Fruit fly (Drosophila melanogaster) whole organism, larva: ENCODE results near the gene CG15879.

ENCODE experiments used
- noc ChIP-seq: fragments of 200-800 bp; sonication (Bioruptor generic); optimal IDR thresholded peaks from 3 replicates; lab custom pipeline; 2019; ENCODE audit warnings: missing biosample characterization, mild to moderate bottlenecking, missing genetic modification characterization, moderate library complexity

The CG15879 gene

DNA sequence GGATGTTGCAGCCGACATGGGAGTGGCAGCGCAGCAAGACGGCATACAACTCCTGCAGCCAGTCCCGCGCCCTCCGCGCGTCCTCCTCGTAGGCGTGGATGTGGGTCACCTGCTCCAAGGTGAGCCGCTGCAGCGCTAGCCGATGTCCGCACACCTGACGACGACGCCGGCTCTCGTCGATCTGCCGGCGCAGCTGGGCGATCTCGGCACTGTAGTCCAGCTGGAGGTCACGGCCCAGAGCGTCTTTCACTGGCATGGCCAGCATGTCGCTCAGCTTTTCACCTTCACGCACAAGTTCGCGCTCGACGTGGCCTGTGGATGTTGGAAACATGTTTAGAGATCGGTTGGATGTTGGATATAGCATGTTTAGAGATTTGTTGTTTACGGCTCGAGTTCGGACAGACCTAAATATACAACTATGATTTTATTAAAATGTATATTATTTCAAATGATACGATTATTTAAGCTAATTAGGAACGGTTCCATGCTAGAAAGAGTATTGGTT is 11.4 kb downstream of the CG15879 start:
- no peak for TF ChIP-seq noc (tag; lab: Kevin White, UChicago)

DNA sequence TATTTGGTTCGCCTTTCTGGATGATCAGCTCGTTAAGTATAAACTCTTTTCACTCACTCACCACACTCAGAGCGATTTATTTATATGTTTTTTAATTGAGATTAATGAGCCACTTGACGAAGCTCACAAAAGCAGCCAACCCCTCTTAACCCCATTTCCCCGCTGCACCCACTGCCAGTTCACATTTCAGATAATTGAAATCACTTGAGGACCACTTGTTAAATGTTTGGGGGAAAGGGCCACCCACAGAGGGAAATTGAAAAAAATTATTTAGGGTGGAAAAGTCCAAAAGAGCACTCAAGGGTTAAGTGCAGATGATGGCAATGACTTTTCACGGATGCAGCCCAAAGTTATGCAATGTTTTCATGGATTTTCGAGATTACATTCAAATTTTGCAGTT is 16.2 kb downstream of the CG15879 start:
- no peak for TF ChIP-seq noc (tag; lab: Kevin White, UChicago)

- no peak for TF ChIP-seq noc (tag; lab: Kevin White, UChicago)
Observed at dm6 chr3L:2151588-2152372, 17.1 kb downstream of the CG15879 start, which contains the start of gene zormin. TSS of gene zormin (minus strand) at chr3L:2151700.

dm6 chr3L:2149664-2150063 is 19.2 kb downstream of the CG15879 start:
- no peak for TF ChIP-seq noc (tag; lab: Kevin White, UChicago)

DNA sequence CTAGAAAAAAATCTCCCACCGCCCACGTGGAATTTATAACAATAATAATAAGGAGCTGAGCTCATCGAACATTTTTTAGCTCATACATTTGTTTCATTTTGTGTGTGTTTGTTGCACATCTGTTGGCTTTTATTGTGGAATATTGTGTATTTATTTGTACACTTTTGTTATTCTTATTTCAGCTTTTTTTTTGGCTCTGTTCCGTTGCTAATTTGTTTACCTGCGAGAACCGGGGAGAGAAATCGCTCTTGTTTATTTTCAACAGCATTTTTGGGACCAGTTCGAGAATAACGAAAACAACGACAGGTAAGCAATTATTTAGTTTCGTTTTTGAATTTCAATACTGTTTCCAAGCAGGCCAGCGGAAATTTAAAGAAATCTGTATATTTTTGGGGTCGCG is 21.1 kb downstream of the CG15879 start:
- no peak for TF ChIP-seq noc (tag; lab: Kevin White, UChicago)

dm6 chr3L:2145019-2145418 is 23.9 kb downstream of the CG15879 start:
- TF ChIP-seq noc (tag; lab: Kevin White, UChicago), result no peak

dm6 chr3L:2144355-2144754 is 24.6 kb downstream of the CG15879 start:
- TF ChIP-seq noc (tag; lab: Kevin White, UChicago), result no peak

- no peak for TF ChIP-seq noc (tag; lab: Kevin White, UChicago)
Observed at dm6 chr3L:2142435-2142834, 26.5 kb downstream of the CG15879 start.

dm6 chr3L:2136419-2136818 is 32.5 kb downstream of the CG15879 start:
- no peak for TF ChIP-seq noc (tag; lab: Kevin White, UChicago)

dm6 chr3L:2122333-2122732 is 46.6 kb downstream of the CG15879 start:
- no peak for TF ChIP-seq noc (tag; lab: Kevin White, UChicago)

dm6 chr3L:2121724-2122123 is 47.2 kb downstream of the CG15879 start:
- TF ChIP-seq noc (tag; lab: Kevin White, UChicago), result no peak

DNA sequence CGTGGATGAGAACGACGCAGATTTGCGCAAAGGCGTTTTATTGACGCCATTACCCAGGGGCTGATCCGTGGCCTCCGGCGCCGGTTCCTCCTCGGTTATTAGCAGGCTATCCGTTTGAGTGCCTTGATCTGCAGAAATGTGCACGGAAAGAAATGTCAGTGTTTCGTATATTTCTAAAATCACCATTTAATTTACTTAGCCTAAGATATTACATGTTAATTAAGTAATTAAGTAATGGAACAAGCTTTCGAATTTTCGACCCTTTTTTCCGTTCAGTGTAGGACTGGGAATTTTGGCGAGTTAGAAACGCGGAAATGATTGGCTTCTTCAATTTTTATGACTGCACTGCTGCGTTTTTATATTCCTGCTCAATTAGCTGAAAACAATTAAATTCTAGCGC is 49.9 kb downstream of the CG15879 start:
- no peak for TF ChIP-seq noc (tag; lab: Kevin White, UChicago)

DNA sequence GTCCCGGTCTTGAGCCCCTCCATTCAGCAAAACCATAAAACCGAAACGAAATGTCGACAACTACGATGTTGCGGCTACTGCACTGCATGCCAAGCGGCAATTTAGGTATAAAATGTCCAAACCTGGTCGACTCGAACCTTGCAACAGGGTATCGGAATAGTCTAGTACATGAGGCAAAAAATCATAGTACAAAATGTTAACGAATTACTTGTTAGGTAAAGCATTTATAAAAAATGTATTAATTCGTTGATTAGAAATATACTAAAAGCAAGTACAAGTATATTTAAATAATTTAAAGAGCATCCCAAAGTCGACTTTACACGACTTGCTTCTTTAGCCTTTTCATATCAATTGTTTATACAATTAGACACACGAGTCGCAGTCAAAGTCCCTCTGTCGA is 50.9 kb downstream of the CG15879 start:
- no peak for TF ChIP-seq noc (tag; lab: Kevin White, UChicago)
